Worm (Caenorhabditis elegans): ENCODE measurements around the gene srg-7.

srg-7 gene

ce11 chrIII:6270277-6270676, 2.3 kb upstream of the srg-7 start, which contains the start of gene srg-3:
TSS of gene srg-3 (minus strand) at chrIII:6270377.
- no peak for TF ChIP-seq ama-1 (optimal IDR thresholded peaks at IDR 0.05)
- TF ChIP-seq ets-5 (GFP tag; IDR thresholded peaks at IDR 0.05) = no peak
- TF ChIP-seq lin-39 (tag; optimal IDR thresholded peaks at IDR 0.05) = no peak
- TF ChIP-seq unc-30 (tag; optimal IDR thresholded peaks at IDR 0.05) = no peak
- no peak for TF ChIP-seq mep-1 (tag; optimal IDR thresholded peaks at IDR 0.05)
- no peak for TF ChIP-seq ceh-88 (GFP tag; IDR thresholded peaks at IDR 0.05)
- TF ChIP-seq ztf-4 (tag; optimal IDR thresholded peaks at IDR 0.05) = no peak
- TF ChIP-seq C34B4.2 (tag; optimal IDR thresholded peaks at IDR 0.05) = no peak
- TF ChIP-seq lin-35 (GFP tag; optimal IDR thresholded peaks at IDR 0.05) = no peak
- TF ChIP-seq dpl-1 (GFP tag; optimal IDR thresholded peaks at IDR 0.05) = no peak
- TF ChIP-seq jun-1 (tag; optimal IDR thresholded peaks at IDR 0.05) = no peak
- no peak for TF ChIP-seq zag-1 (tag; optimal IDR thresholded peaks at IDR 0.05)
- no peak for TF ChIP-seq ceh-63 (GFP tag; optimal IDR thresholded peaks at IDR 0.05)
- TF ChIP-seq alr-1 (tag; optimal IDR thresholded peaks at IDR 0.05; ENCODE audit: borderline replicate concordance) = no peak
- no peak for TF ChIP-seq nhr-90 (tag; optimal IDR thresholded peaks at IDR 0.05; ENCODE audit: poor library complexity)
- TF ChIP-seq nhr-84 (tag; optimal IDR thresholded peaks at IDR 0.05) = no peak
- no peak for TF ChIP-seq nhr-19 (GFP tag; conservative IDR thresholded peaks at IDR 0.05)
- no peak for TF ChIP-seq aha-1 (tag; optimal IDR thresholded peaks at IDR 0.05)
- no peak for TF ChIP-seq mdl-1 (tag; optimal IDR thresholded peaks at IDR 0.05)
- no peak for TF ChIP-seq tlp-1 (tag; optimal IDR thresholded peaks at IDR 0.05)

- no peak for TF ChIP-seq sox-4 (tag; optimal IDR thresholded peaks at IDR 0.05)
- no peak for TF ChIP-seq sptf-1 (tag; optimal IDR thresholded peaks at IDR 0.05)
- no peak for TF ChIP-seq rnt-1 (tag; optimal IDR thresholded peaks at IDR 0.05)
- TF ChIP-seq ama-1 (optimal IDR thresholded peaks at IDR 0.05) = no peak
- no peak for TF ChIP-seq mdl-1 (tag; optimal IDR thresholded peaks at IDR 0.05)
- no peak for TF ChIP-seq alr-1 (tag; optimal IDR thresholded peaks at IDR 0.05; ENCODE audit: borderline replicate concordance)
- no peak for TF ChIP-seq nhr-20 (tag; optimal IDR thresholded peaks at IDR 0.05)
- TF ChIP-seq pqm-1 (tag; optimal IDR thresholded peaks at IDR 0.05) = no peak
Measured at ce11 chrIII:6265911-6266310, 2.0 kb downstream of the srg-7 start, which contains the start of gene srg-6. TSS of gene srg-6 (minus strand) at chrIII:6266011.

ce11 chrIII:6264447-6264846, 3.5 kb downstream of the srg-7 start, which contains the start of gene srg-5:
TSS of gene srg-5 (minus strand) at chrIII:6264547.
- no peak for TF ChIP-seq nhr-28 (tag; optimal IDR thresholded peaks at IDR 0.05)
- no peak for TF ChIP-seq elt-2 (tag; optimal IDR thresholded peaks at IDR 0.05)
- TF ChIP-seq zip-4 (GFP tag; optimal IDR thresholded peaks at IDR 0.05) = no peak
- no peak for TF ChIP-seq lin-14 (GFP tag; optimal IDR thresholded peaks at IDR 0.05)
- no peak for TF ChIP-seq grh-1 (GFP tag; IDR thresholded peaks at IDR 0.05)
- no peak for TF ChIP-seq skn-1 (tag; optimal IDR thresholded peaks at IDR 0.05)
- TF ChIP-seq swsn-7 (tag; optimal IDR thresholded peaks at IDR 0.05) = no peak
- TF ChIP-seq egl-13 (tag; optimal IDR thresholded peaks at IDR 0.05) = no peak

ce11 chrIII:6261985-6262384, 6.0 kb downstream of the srg-7 start, which contains the start of gene srg-4:
TSS of gene srg-4 (minus strand) at chrIII:6262085.
- TF ChIP-seq tlp-1 (tag; optimal IDR thresholded peaks at IDR 0.05) (no peak), ets-5 (GFP tag; IDR thresholded peaks at IDR 0.05) (no peak), ceh-88 (GFP tag; IDR thresholded peaks at IDR 0.05) (no peak), ceh-82 (tag; optimal IDR thresholded peaks at IDR 0.05) (no peak), hlh-17 (GFP tag; optimal IDR thresholded peaks at IDR 0.05; ENCODE audit: borderline replicate concordance) (no peak), swsn-7 (tag; optimal IDR thresholded peaks at IDR 0.05) (no peak), unc-130 (tag; optimal IDR thresholded peaks at IDR 0.05) (no peak), ceh-90 (tag; optimal IDR thresholded peaks at IDR 0.05) (no peak), ztf-11 (tag; optimal IDR thresholded peaks at IDR 0.05) (no peak), jun-1 (tag; optimal IDR thresholded peaks at IDR 0.05) (no peak), mep-1 (tag; optimal IDR thresholded peaks at IDR 0.05) (no peak), lsy-2 (tag; optimal IDR thresholded peaks at IDR 0.05) (no peak), efl-1 (optimal IDR thresholded peaks at IDR 0.05) (no peak), efl-1 (GFP tag; optimal IDR thresholded peaks at IDR 0.05 in 1 of 2) (no peak)

Data from whole organism, L1 larva.